Fruit fly (Drosophila melanogaster) whole organism, embryonic: ENCODE results near the gene mmy.

Experiments used
- Atf6 ChIP-seq: fragments of 200-800 bp; sonication (Bioruptor generic); IDR thresholded peaks from 2 replicates; pipeline ENCODE4 v1.3.6; 2022; ENCODE audit warnings: missing biosample characterization, missing genetic modification characterization
- Blimp-1 ChIP-seq: fragments of 200-800 bp; sonication (Bioruptor generic); optimal IDR thresholded peaks from 3 replicates; lab custom pipeline; 2018; ENCODE audit warnings: missing biosample characterization, missing genetic modification characterization, mild to moderate bottlenecking, moderate library complexity, missing genetic modification reagents
- CG11085 ChIP-seq: fragments of 200-800 bp; sonication (Bioruptor generic); IDR thresholded peaks from 2 replicates; pipeline ENCODE4 v1.3.6; 2022; ENCODE audit warnings: missing biosample characterization, missing genetic modification characterization
- CG11398 ChIP-seq: fragments of 200-800 bp; sonication (Bioruptor generic); optimal IDR thresholded peaks from 2 replicates; lab custom pipeline; 2016; ENCODE audit warnings: missing biosample characterization, missing genetic modification characterization
- CG11695 ChIP-seq: fragments of 200-800 bp; sonication (Bioruptor generic); IDR thresholded peaks from 3 replicates; pipeline ENCODE4 v1.3.6; 2022; ENCODE audit warnings: missing biosample characterization, missing genetic modification characterization
- CG12071 ChIP-seq: fragments of 200-800 bp; sonication (Bioruptor generic); optimal IDR thresholded peaks from 3 replicates; lab custom pipeline; 2018; ENCODE audit warnings: missing biosample characterization, mild to moderate bottlenecking, missing genetic modification characterization
- CG12219 ChIP-seq: fragments of 200-800 bp; sonication (Bioruptor generic); optimal IDR thresholded peaks from 3 replicates; lab custom pipeline; 2018; ENCODE audit warnings: missing biosample characterization, mild to moderate bottlenecking, missing genetic modification characterization
- CG13287 ChIP-seq: fragments of 200-800 bp; sonication (Bioruptor generic); IDR thresholded peaks from 2 replicates; pipeline ENCODE4 v1.3.6; 2022; ENCODE audit warnings: missing biosample characterization, missing genetic modification characterization; ENCODE audit not compliant: partially characterized antibody
- CG15269 ChIP-seq: fragments of 200-800 bp; sonication (Bioruptor generic); optimal IDR thresholded peaks from 2 replicates; lab custom pipeline; 2018; ENCODE audit warnings: missing biosample characterization, mild to moderate bottlenecking, missing genetic modification characterization, moderate library complexity
- CG1529 ChIP-seq: fragments of 200-800 bp; sonication (Bioruptor generic); optimal IDR thresholded peaks from 3 replicates; lab custom pipeline; 2018; ENCODE audit warnings: missing biosample characterization, missing genetic modification characterization
- CG1603 ChIP-seq: fragments of 200-800 bp; sonication (Bioruptor generic); optimal IDR thresholded peaks from 2 replicates; lab custom pipeline; 2019; ENCODE audit warnings: missing biosample characterization, mild to moderate bottlenecking, missing genetic modification characterization, moderate library complexity
- CG16863 ChIP-seq: fragments of 200-800 bp; sonication (Bioruptor generic); optimal IDR thresholded peaks from 3 replicates; lab custom pipeline; 2016; ENCODE audit warnings: missing biosample characterization, missing genetic modification characterization
- CG18262 ChIP-seq: fragments of 200-800 bp; optimal IDR thresholded peaks from 3 replicates; lab custom pipeline; 2019; ENCODE audit warnings: missing biosample characterization, mild to moderate bottlenecking, missing genetic modification characterization, moderate library complexity
- CG30020 ChIP-seq: fragments of 200-800 bp; optimal IDR thresholded peaks from 2 replicates; lab custom pipeline; 2019; ENCODE audit warnings: missing biosample characterization, mild to moderate bottlenecking, missing genetic modification characterization, moderate library complexity
- CG31388 ChIP-seq: fragments of 200-800 bp; sonication (Bioruptor generic); optimal IDR thresholded peaks from 2 replicates; lab custom pipeline; 2016; ENCODE audit warnings: missing biosample characterization, missing genetic modification characterization
- CG31441 ChIP-seq: fragments of 200-800 bp; sonication (Bioruptor generic); IDR thresholded peaks from 2 replicates; pipeline ENCODE4 v1.3.6; 2022; ENCODE audit warnings: missing biosample characterization, missing genetic modification characterization
- CG3163 ChIP-seq: fragments of 200-800 bp; sonication (Bioruptor generic); optimal IDR thresholded peaks from 3 replicates; lab custom pipeline; 2016; ENCODE audit warnings: missing biosample characterization, missing genetic modification characterization
- CG6854 ChIP-seq: fragments of 200-800 bp; sonication (Bioruptor generic); optimal IDR thresholded peaks from 3 replicates; lab custom pipeline; 2017; ENCODE audit warnings: missing biosample characterization, mild to moderate bottlenecking, missing genetic modification characterization
- CG7839 ChIP-seq: fragments of 200-800 bp; sonication (Bioruptor generic); optimal IDR thresholded peaks from 3 replicates; lab custom pipeline; 2018; ENCODE audit warnings: missing biosample characterization, mild to moderate bottlenecking, missing genetic modification characterization, moderate library complexity
- CG7987 ChIP-seq: fragments of 200-800 bp; sonication (Bioruptor generic); optimal IDR thresholded peaks from 2 replicates; lab custom pipeline; 2018; ENCODE audit warnings: missing biosample characterization, mild to moderate bottlenecking, missing genetic modification characterization, moderate library complexity
- CG8290 ChIP-seq, 3 experiments: fragments of 200-800 bp; sonication (Bioruptor generic); optimal IDR thresholded peaks; 2 replicates each; lab custom pipeline; 2016 to 2019; ENCODE audit warnings: missing biosample characterization in 3 of 3, missing genetic modification characterization in 3 of 3, mild to moderate bottlenecking in 2 of 3, moderate library complexity in 1 of 3
- CG8388 ChIP-seq: fragments of 200-800 bp; sonication (Bioruptor generic); optimal IDR thresholded peaks from 2 replicates; lab custom pipeline; 2019; ENCODE audit warnings: missing biosample characterization, mild to moderate bottlenecking, missing genetic modification characterization, moderate library complexity
- CG9797 ChIP-seq: fragments of 200-800 bp; sonication (Bioruptor generic); optimal IDR thresholded peaks from 3 replicates; lab custom pipeline; 2018; ENCODE audit warnings: missing biosample characterization, mild to moderate bottlenecking, missing genetic modification characterization
- CG9817 ChIP-seq: fragments of 200-800 bp; sonication (Bioruptor generic); optimal IDR thresholded peaks from 2 replicates; lab custom pipeline; 2018; ENCODE audit warnings: missing biosample characterization, mild to moderate bottlenecking, missing genetic modification characterization, moderate library complexity
- Fer3 ChIP-seq: fragments of 200-800 bp; sonication (Bioruptor generic); optimal IDR thresholded peaks from 2 replicates; lab custom pipeline; 2018; ENCODE audit warnings: missing biosample characterization, mild to moderate bottlenecking, missing genetic modification characterization, moderate library complexity
- HLHmδ ChIP-seq: fragments of 200-800 bp; sonication (Bioruptor generic); optimal IDR thresholded peaks from 2 replicates; lab custom pipeline; 2018; ENCODE audit warnings: missing biosample characterization, mild to moderate bottlenecking, missing genetic modification characterization, moderate library complexity
- HmgZ ChIP-seq: fragments of 200-800 bp; sonication (Bioruptor generic); optimal IDR thresholded peaks from 2 replicates; lab custom pipeline; 2018; ENCODE audit warnings: missing biosample characterization, mild to moderate bottlenecking, missing genetic modification characterization
- Hmr ChIP-seq: fragments of 200-800 bp; sonication (Bioruptor generic); optimal IDR thresholded peaks from 3 replicates; lab custom pipeline; 2017; ENCODE audit warnings: mild to moderate bottlenecking, missing biosample characterization, missing genetic modification reagents, missing genetic modification characterization
- Neu2 ChIP-seq: fragments of 200-800 bp; sonication (Bioruptor generic); optimal IDR thresholded peaks from 3 replicates; lab custom pipeline; 2016; ENCODE audit warnings: missing biosample characterization, missing genetic modification characterization, borderline replicate concordance
- Sox100B ChIP-seq: fragments of 200-800 bp; sonication (Bioruptor generic); optimal IDR thresholded peaks from 3 replicates; lab custom pipeline; 2018; ENCODE audit warnings: missing biosample characterization, mild to moderate bottlenecking, missing genetic modification characterization
- Sry-δ ChIP-seq: fragments of 200-800 bp; sonication (Bioruptor generic); optimal IDR thresholded peaks from 2 replicates; lab custom pipeline; 2016; ENCODE audit warnings: missing biosample characterization, missing genetic modification characterization
- Stat92E ChIP-seq, 3 experiments: fragments of >200 bp in 2 of 3; fragments of 200-800 bp in 1 of 3; sonication (Bioruptor generic) in 1 of 3; optimal IDR thresholded peaks; 2 replicates each; lab custom pipeline; 2017 to 2019; ENCODE audit warnings: missing biosample characterization in 3 of 3, missing genetic modification characterization in 3 of 3, mild to moderate bottlenecking in 1 of 3, moderate library complexity in 1 of 3
- Tbp ChIP-seq: fragments of >200 bp; optimal IDR thresholded peaks from 2 replicates; lab custom pipeline; 2018; ENCODE audit warnings: missing biosample characterization, missing genetic modification characterization
- Usf ChIP-seq: fragments of 200-800 bp; sonication (Bioruptor generic); optimal IDR thresholded peaks from 2 replicates; lab custom pipeline; 2017; ENCODE audit warnings: missing genotype, missing biosample characterization, missing genetic modification characterization
- croc ChIP-seq: fragments of 200-800 bp; sonication (Bioruptor generic); conservative IDR thresholded peaks from 3 replicates; pipeline ENCODE4 v1.3.6; 2022; ENCODE audit warnings: missing biosample characterization, missing genetic modification characterization
- danr ChIP-seq: fragments of 200-800 bp; sonication (Bioruptor generic); IDR thresholded peaks from 2 replicates; pipeline ENCODE4 v1.3.6; 2022; ENCODE audit warnings: missing biosample characterization, missing genetic modification characterization
- fd64A ChIP-seq: fragments of 200-800 bp; sonication (Bioruptor generic); optimal IDR thresholded peaks from 3 replicates; lab custom pipeline; 2018; ENCODE audit warnings: missing biosample characterization, mild to moderate bottlenecking, missing genetic modification characterization
- grau ChIP-seq: fragments of 200-800 bp; optimal IDR thresholded peaks from 3 replicates; lab custom pipeline; 2019; ENCODE audit warnings: missing biosample characterization, mild to moderate bottlenecking, missing genetic modification characterization, moderate library complexity
- gsb-n ChIP-seq: fragments of 200-800 bp; sonication (Bioruptor generic); optimal IDR thresholded peaks from 3 replicates; lab custom pipeline; 2018; ENCODE audit warnings: missing biosample characterization, mild to moderate bottlenecking, missing genetic modification characterization
- lbe ChIP-seq: fragments of 200-800 bp; sonication (Bioruptor generic); optimal IDR thresholded peaks from 2 replicates; lab custom pipeline; 2016; ENCODE audit warnings: missing biosample characterization, mild to moderate bottlenecking, missing genetic modification characterization
- nerfin-1 ChIP-seq: fragments of 200-800 bp; sonication (Bioruptor generic); optimal IDR thresholded peaks from 3 replicates; lab custom pipeline; 2019; ENCODE audit warnings: missing biosample characterization, mild to moderate bottlenecking, missing genetic modification characterization, moderate library complexity
- otp ChIP-seq: fragments of 200-800 bp; sonication (Bioruptor generic); IDR thresholded peaks from 3 replicates; pipeline ENCODE4, ENCODE4 v1.3.6; 2022; ENCODE audit warnings: missing biosample characterization, missing genetic modification characterization
- sd ChIP-seq: fragments of 200-800 bp; sonication (Bioruptor generic); optimal IDR thresholded peaks from 3 replicates; lab custom pipeline; 2018; ENCODE audit warnings: missing biosample characterization, mild to moderate bottlenecking, missing genetic modification characterization, moderate library complexity
- sisA ChIP-seq: fragments of 200-800 bp; sonication (Bioruptor generic); IDR thresholded peaks from 2 replicates; pipeline ENCODE4 v1.3.6; 2022; ENCODE audit warnings: missing biosample characterization, missing genetic modification characterization
- sna ChIP-seq: fragments of 200-800 bp; sonication (Bioruptor generic); IDR thresholded peaks from 2 replicates; pipeline ENCODE4 v1.3.6; 2022; ENCODE audit warnings: missing biosample characterization, missing genetic modification characterization; ENCODE audit not compliant: partially characterized antibody
- sqz ChIP-seq: fragments of 200-800 bp; sonication (Bioruptor generic); optimal IDR thresholded peaks from 3 replicates; lab custom pipeline; 2018; ENCODE audit warnings: missing biosample characterization, mild to moderate bottlenecking, missing genetic modification characterization
- stc ChIP-seq: fragments of 200-800 bp; sonication (Bioruptor generic); IDR thresholded peaks from 2 replicates; pipeline ENCODE4 v1.3.6; 2022; ENCODE audit warnings: missing biosample characterization, missing genetic modification characterization
- zf30C ChIP-seq: fragments of 200-800 bp; sonication (Bioruptor generic); optimal IDR thresholded peaks from 3 replicates; lab custom pipeline; 2018; ENCODE audit warnings: missing biosample characterization, mild to moderate bottlenecking, missing genetic modification characterization
- zfh1 ChIP-seq: fragments of 200-800 bp; sonication (Bioruptor generic); IDR thresholded peaks from 3 replicates; pipeline ENCODE4 v1.3.6; 2022; ENCODE audit warnings: missing biosample characterization, missing genetic modification characterization

Gene mmy

dm6 chr2L:6461497-6461896 lies 12.2 kb downstream of the mmy start (continued):
- no peak for TF ChIP-seq Stat92E (GFP tag; optimal IDR thresholded peaks at IDR 0.05; lab: Kevin White, UChicago)
- TF ChIP-seq Neu2 (GFP tag; lab: Kevin White, UChicago), result no peak
- peak; percentile 25 for TF ChIP-seq nerfin-1
- TF ChIP-seq CG16863 (GFP tag; lab: Kevin White, UChicago), result no peak
- TF ChIP-seq zfh1 (GFP tag; lab: Robert Waterston, UW), result peak; percentile 46; the same call in 1 of the 3 replicates
- TF ChIP-seq CG8290 (GFP tag; optimal IDR thresholded peaks at IDR 0.05; lab: Kevin White, UChicago), result no peak
- TF ChIP-seq CG8290 (tag; optimal IDR thresholded peaks at IDR 0.05; lab: Kevin White, UChicago), result peak; percentile 28 to 58
- peak; percentile 75 for TF ChIP-seq CG12071 (GFP tag; lab: Kevin White, UChicago)
- TF ChIP-seq CG31388 (GFP tag; lab: Kevin White, UChicago), result no peak
- peak; percentile 65 for TF ChIP-seq CG7987 (GFP tag; lab: Kevin White, UChicago)
- TF ChIP-seq CG12219 (GFP tag; lab: Kevin White, UChicago), result peak; percentile 56
- peak; percentile 16 for TF ChIP-seq CG7839 (tag; lab: Kevin White, UChicago)
- peak; percentile 12 for TF ChIP-seq HmgZ
- TF ChIP-seq CG9817 (tag; lab: Kevin White, UChicago), result peak; percentile 0
- peak; percentile 43; the same call in 1 of the 2 replicates for TF ChIP-seq stc (GFP tag; lab: Robert Waterston, UW)
- TF ChIP-seq lbe (GFP tag; lab: Kevin White, UChicago), result peak; percentile 52
- TF ChIP-seq HLHmδ (GFP tag; lab: Kevin White, UChicago), result peak; percentile 32
- TF ChIP-seq CG15269, result peak; percentile 16
- TF ChIP-seq Atf6 (GFP tag; lab: Robert Waterston, UW), result no peak
- peak; percentile 18 for TF ChIP-seq zf30C (GFP tag; lab: Kevin White, UChicago)
- TF ChIP-seq CG11085 (GFP tag; lab: Robert Waterston, UW), result no peak
- no peak for TF ChIP-seq CG30020 (tag; lab: Kevin White, UChicago)
- TF ChIP-seq CG6854 (GFP tag; lab: Kevin White, UChicago), result peak; percentile 35
- no peak for TF ChIP-seq CG11398 (GFP tag; lab: Kevin White, UChicago)
- TF ChIP-seq CG1603 (tag; lab: Kevin White, UChicago), result peak; percentile 57
- TF ChIP-seq CG31441 (GFP tag; lab: Robert Waterston, UW), result no peak
- TF ChIP-seq CG8388 (GFP tag; lab: Kevin White, UChicago), result peak; percentile 44
- peak; percentile 20 for TF ChIP-seq CG18262
- TF ChIP-seq Blimp-1 (GFP tag; lab: Kevin White, UChicago), result peak; percentile 52
- TF ChIP-seq Hmr (GFP tag; lab: Kevin White, UChicago), result peak; percentile 3
- no peak for TF ChIP-seq sd (tag; lab: Kevin White, UChicago)
- no peak for TF ChIP-seq CG3163
- no peak for TF ChIP-seq CG9797 (GFP tag; lab: Kevin White, UChicago)
- no peak for TF ChIP-seq Sry-δ (GFP tag; lab: Kevin White, UChicago)
- peak; percentile 7 for TF ChIP-seq grau (tag; lab: Kevin White, UChicago)
- 0 out of 2 replicates have a peak, but pooled peaks have one; percentile 6 for TF ChIP-seq sisA (GFP tag; lab: Robert Waterston, UW)
- peak; percentile 32 for TF ChIP-seq gsb-n (tag; lab: Kevin White, UChicago)
- TF ChIP-seq CG1529 (GFP tag; lab: Kevin White, UChicago), result peak; percentile 52
- peak; percentile 47 for TF ChIP-seq Sox100B (GFP tag; lab: Kevin White, UChicago)
- TF ChIP-seq danr (GFP tag; lab: Robert Waterston, UW), result no peak
- TF ChIP-seq fd64A (GFP tag; lab: Kevin White, UChicago), result peak; percentile 63
- TF ChIP-seq croc (GFP tag; lab: Robert Waterston, UW), result no peak
- no peak for TF ChIP-seq otp
- TF ChIP-seq Tbp, result no peak
- no peak for TF ChIP-seq sna
- no peak for TF ChIP-seq CG13287 (GFP tag; lab: Robert Waterston, UW)
- no peak for TF ChIP-seq Usf (GFP tag; lab: Kevin White, UChicago)
- peak; percentile 15 for TF ChIP-seq sqz (GFP tag; lab: Kevin White, UChicago)
- peak; percentile 63; the same call in 1 of the 3 replicates for TF ChIP-seq CG11695 (GFP tag; lab: Robert Waterston, UW)
- TF ChIP-seq Fer3 (tag; lab: Kevin White, UChicago), result peak; percentile 37
